Worm (Caenorhabditis elegans): ENCODE results near the gene npr-6.

Gene npr-6

DNA sequence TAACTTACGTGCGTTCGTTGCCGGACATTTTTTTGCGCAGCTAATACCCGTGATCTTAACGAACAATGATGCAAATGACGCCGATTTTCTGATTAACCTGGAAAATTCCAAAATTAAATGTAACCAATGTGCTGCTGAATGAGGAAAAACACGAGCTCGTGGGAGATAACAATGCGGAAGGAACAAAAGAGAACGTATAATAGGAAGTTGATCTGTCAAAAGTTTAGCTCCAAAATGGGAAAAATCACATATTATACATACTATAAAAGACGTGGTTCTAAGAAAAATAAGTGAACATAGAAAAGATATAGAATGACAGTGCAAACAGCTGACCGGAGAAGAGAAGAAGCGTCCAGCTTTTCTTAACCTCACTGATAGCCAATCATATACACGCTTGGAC lies 32.8 kb downstream of the npr-6 start, which contains the start of gene C14H10.2:
Gene C14H10.2, minus strand, starts transcription at position 101 of the 400 bp plus-strand sequence.
- peak in 1 of 2 experiments; percentile 37 for TF ChIP-seq unc-62 (GFP tag; optimal IDR thresholded peaks at IDR 0.05 in 1 of 2)
- no peak for TF ChIP-seq unc-62 (tag; optimal IDR thresholded peaks at IDR 0.05)
- no peak for TF ChIP-seq hlh-11 (tag; optimal IDR thresholded peaks at IDR 0.05)

DNA sequence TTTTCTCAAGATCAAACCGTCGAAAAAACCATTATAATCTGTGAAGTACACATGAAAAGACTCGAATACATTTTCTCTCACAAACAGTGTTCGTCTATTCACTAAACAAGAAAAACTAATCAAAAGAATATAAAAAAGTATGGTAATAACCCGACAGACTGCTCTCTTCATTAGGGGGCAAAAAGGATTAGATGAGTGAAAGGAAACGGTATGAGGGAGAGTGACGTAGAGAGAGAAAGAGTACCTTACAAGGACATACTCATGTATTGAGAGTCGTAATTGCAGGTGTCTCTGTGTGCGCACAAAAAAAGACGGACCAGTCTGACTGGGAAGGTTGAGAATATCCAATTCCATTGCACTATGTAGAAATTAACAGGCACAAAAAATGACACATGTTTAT lies 35.8 kb downstream of the npr-6 start:
- TF ChIP-seq lin-15B (tag; optimal IDR thresholded peaks at IDR 0.05) (no peak), duxl-1 (tag; optimal IDR thresholded peaks at IDR 0.05; ENCODE audit: poor library complexity) (no peak), ZK546.5 (tag; optimal IDR thresholded peaks at IDR 0.05) (no peak), pqm-1 (tag; optimal IDR thresholded peaks at IDR 0.05) (no peak), zag-1 (tag; optimal IDR thresholded peaks at IDR 0.05) (no peak), dpl-1 (GFP tag; optimal IDR thresholded peaks at IDR 0.05) (no peak)

DNA sequence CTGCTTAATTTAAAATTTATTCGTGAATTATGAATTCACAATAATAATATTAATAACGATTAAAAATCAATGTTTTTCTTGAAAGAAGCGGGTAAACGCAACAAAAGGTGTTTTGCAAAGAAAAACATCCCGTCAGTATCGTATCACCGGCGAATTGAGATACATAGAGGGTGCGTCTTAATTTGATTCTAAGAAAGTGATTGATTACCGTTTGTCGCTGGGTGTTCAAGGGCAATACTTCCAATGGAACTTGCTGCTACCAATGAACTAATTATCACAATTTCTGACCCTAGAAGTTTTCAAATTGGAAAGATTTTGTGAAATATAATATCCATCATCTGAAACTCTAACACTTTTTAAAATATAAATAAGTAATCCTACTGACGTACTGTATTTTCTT lies 39.9 kb downstream of the npr-6 start:
- TF ChIP-seq lim-7 (GFP tag; IDR thresholded peaks at IDR 0.05) (no peak), unc-62 (GFP tag; optimal IDR thresholded peaks at IDR 0.05 in 1 of 2) (peak in 1 of 2 experiments; percentile 59), unc-62 (tag; optimal IDR thresholded peaks at IDR 0.05) (no peak)

DNA sequence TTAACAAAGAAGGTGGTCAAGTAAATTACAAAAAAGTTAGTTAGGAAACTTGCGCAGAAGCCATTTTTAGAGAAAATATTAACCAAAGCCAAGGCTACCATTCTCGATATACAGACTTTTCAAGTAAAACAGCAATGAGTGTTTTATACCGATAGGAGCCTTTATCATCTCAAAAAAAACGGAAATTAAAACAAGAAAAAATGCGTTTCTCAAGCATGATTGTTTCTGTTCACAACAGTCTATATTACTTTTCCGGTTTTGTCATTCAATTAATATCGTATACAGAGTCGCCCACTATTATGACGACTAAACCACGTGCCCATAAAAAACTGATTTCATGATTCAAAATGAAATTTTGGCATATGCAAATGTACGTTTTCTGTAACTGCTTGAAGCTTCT lies 44.6 kb downstream of the npr-6 start, which contains the start of gene str-74:
Gene str-74, minus strand, starts transcription at position 101 of the 400 bp plus-strand sequence.
- no peak for TF ChIP-seq daf-16 (GFP tag; optimal IDR thresholded peaks at IDR 0.05)
- no peak for TF ChIP-seq daf-16 (tag; optimal IDR thresholded peaks at IDR 0.05)
- TF ChIP-seq ceh-44 (GFP tag; IDR thresholded peaks at IDR 0.05): no peak
- no peak for TF ChIP-seq ctbp-1 (GFP tag; IDR thresholded peaks at IDR 0.05)
- no peak for TF ChIP-seq F10B5.3 (tag; optimal IDR thresholded peaks at IDR 0.05)
- TF ChIP-seq hmg-1.1 (GFP tag; IDR thresholded peaks at IDR 0.05): no peak
- TF ChIP-seq dpl-1 (GFP tag; optimal IDR thresholded peaks at IDR 0.05): no peak
- no peak for TF ChIP-seq snpc-1.2 (GFP tag; IDR thresholded peaks at IDR 0.05)

DNA sequence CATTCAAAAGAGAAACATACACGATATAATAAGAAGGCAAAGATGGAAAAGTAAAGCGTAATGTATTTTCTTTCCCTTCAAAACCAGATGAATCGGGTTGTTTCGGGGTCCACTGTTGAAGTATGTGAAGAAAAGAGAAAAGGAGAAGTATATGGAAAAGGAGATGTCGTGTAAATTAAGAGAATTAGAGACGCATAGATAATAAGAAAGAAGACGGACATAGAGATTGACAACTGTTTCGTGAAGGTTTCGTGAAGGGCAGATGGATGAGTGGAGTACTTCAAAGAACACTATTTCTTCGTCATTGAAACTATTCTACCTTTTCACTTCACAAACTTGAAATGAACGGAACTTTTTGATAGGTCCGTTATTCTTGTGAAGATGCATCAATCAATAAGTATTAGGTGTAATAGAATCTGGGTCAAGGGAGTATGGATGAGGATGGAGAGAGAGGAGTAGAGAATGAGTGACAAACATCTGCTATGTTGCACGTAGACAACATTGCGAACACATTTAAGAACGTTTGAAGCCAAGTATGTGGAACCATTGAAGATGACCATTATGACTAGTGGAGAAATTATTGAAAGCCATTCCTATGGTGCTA lies 47.3 kb downstream of the npr-6 start:
- TF ChIP-seq mep-1 (tag; optimal IDR thresholded peaks at IDR 0.05): peak; percentile 32
- TF ChIP-seq mdl-1 (tag; optimal IDR thresholded peaks at IDR 0.05): peak in 1 of 2 experiments; percentile 23
- TF ChIP-seq daf-8 (GFP tag; IDR thresholded peaks at IDR 0.05): no peak
- TF ChIP-seq unc-62 (GFP tag; optimal IDR thresholded peaks at IDR 0.05 in 1 of 2): peak in 1 of 2 experiments; percentile 99
- no peak for TF ChIP-seq unc-62 (tag; optimal IDR thresholded peaks at IDR 0.05)
- no peak for TF ChIP-seq unc-39 (tag; optimal IDR thresholded peaks at IDR 0.05)
- no peak for TF ChIP-seq nhr-48 (tag; optimal IDR thresholded peaks at IDR 0.05)
- no peak for TF ChIP-seq ctbp-1 (GFP tag; IDR thresholded peaks at IDR 0.05)
- TF ChIP-seq hif-1 (tag; optimal IDR thresholded peaks at IDR 0.05): peak in 1 of 2 experiments; percentile 84
- peak; percentile 84 for TF ChIP-seq nhr-25 (tag; optimal IDR thresholded peaks at IDR 0.05; ENCODE audit: borderline replicate concordance, insufficient read depth)
- TF ChIP-seq zfp-3 (GFP tag; conservative IDR thresholded peaks at IDR 0.05): no peak
- no peak for TF ChIP-seq ztf-11 (tag; optimal IDR thresholded peaks at IDR 0.05)
- peak; percentile 64 for TF ChIP-seq aha-1 (tag)
- no peak for TF ChIP-seq ZK337.2 (GFP tag; IDR thresholded peaks at IDR 0.05)
- TF ChIP-seq nhr-28 (tag; optimal IDR thresholded peaks at IDR 0.05): peak; percentile 38
- TF ChIP-seq Y5F2A.4 (GFP tag; optimal IDR thresholded peaks at IDR 0.05): no peak
- peak in 1 of 2 experiments; percentile 17 for TF ChIP-seq lsy-2 (tag; optimal IDR thresholded peaks at IDR 0.05)
- no peak for TF ChIP-seq snpc-4 (tag; optimal IDR thresholded peaks at IDR 0.05)
- no peak for TF ChIP-seq mdt-29 (GFP tag; IDR thresholded peaks at IDR 0.05)
- peak; percentile 35 for TF ChIP-seq hlh-11 (tag; optimal IDR thresholded peaks at IDR 0.05)
- TF ChIP-seq zip-2 (tag; optimal IDR thresholded peaks at IDR 0.05): no peak
